Fruit fly (Drosophila melanogaster): ENCODE results near the gene CG5078.

The CG5078 gene

DNA sequence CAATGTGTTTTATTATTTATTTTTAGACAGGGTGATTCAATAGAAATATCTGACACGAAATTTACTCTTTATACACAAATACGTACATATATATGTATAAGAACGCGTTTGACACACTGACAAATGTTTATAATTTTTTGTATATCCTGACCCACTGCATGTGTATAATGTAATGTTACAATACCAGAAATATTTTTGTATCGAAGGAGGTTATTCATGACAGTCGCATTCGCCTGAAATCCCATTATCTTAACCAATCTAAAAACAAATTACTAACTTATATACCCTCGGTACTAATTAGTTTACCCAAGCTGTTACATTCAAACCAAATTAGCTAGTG, 11.6 kb upstream of the CG5078 start (continued):
- TF ChIP-seq amos (GFP tag; IDR thresholded peaks at IDR 0.05; ENCODE audit: partially characterized antibody): no peak
- peak; percentile 3 for TF ChIP-seq CG7786 (GFP tag; optimal IDR thresholded peaks at IDR 0.05)
- TF ChIP-seq CG9727 (GFP tag; optimal IDR thresholded peaks at IDR 0.05): peak; percentile 34
- TF ChIP-seq CG9609 (GFP tag; optimal IDR thresholded peaks at IDR 0.05): no peak
- no peak for TF ChIP-seq CG5180 (GFP tag; optimal IDR thresholded peaks at IDR 0.05)
- TF ChIP-seq CG11696 (GFP tag; IDR thresholded peaks at IDR 0.05): peak; percentile 63; the same call in 1 of the 2 replicates
- TF ChIP-seq stwl (tag; optimal IDR thresholded peaks at IDR 0.05): peak; percentile 12
- TF ChIP-seq disco-r (GFP tag; optimal IDR thresholded peaks at IDR 0.05): no peak
- no peak for TF ChIP-seq Chrac-16 (GFP tag; optimal IDR thresholded peaks at IDR 0.05)
- TF ChIP-seq CG14441 (GFP tag; IDR thresholded peaks at IDR 0.05): no peak
- TF ChIP-seq CG11723 (GFP tag; optimal IDR thresholded peaks at IDR 0.05): no peak
- no peak for TF ChIP-seq CG2202 (tag; optimal IDR thresholded peaks at IDR 0.05)
- no peak for TF ChIP-seq CG6854 (GFP tag; optimal IDR thresholded peaks at IDR 0.05)

DNA sequence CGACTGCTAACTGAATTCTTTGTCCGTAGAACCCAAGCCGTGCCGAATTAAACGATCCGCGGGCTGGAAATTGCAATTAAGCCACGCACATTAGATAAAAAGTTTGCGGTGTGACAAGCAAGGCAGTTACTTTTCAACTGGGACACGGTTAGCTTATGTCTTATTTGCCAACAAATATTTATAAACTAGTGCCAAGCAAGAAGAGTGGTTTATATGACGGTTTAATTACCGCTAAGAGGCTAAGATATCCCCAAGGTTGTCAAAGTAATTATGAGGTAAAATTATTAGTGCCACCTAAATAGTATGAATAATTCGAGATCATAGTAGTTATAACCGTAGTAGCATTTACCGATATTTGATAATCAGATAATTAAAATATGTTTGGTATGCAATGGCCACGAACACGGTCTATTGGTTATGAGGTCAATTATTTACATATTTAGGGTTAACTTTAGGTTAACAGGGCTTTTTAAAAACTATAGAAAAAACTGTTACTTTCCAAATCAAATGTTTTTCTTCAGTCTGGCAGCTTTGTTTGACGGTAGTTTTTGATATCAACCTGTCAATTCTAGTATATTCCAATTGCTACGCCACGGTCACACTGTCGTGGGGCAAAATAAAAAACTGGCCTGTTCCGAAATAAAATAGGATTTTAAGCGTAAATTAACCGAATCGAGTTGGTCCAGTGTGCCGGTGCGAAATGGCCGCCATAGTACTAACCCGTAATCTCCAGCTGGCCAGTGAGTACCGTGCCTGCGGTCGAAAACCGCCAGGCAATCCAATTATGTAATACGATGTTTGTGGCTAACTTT, 10.8 kb upstream of the CG5078 start, which contains the start of gene ZnT77C:
Gene ZnT77C (minus strand): TSS at position 142 of the 812 bp plus-strand sequence.
- TF ChIP-seq Deaf1 (tag; optimal IDR thresholded peaks at IDR 0.05) (no peak), CG30020 (tag; optimal IDR thresholded peaks at IDR 0.05) (peak; percentile 4), trem (tag; optimal IDR thresholded peaks at IDR 0.05) (peak; percentile 73), sens (GFP tag) (peak; percentile 70), ase (GFP tag; IDR thresholded peaks at IDR 0.05) (no peak), grau (tag; optimal IDR thresholded peaks at IDR 0.05) (no peak), eve (GFP tag; optimal IDR thresholded peaks at IDR 0.05) (no peak), CG9797 (GFP tag; optimal IDR thresholded peaks at IDR 0.05) (peak; percentile 68), Atf6 (GFP tag; IDR thresholded peaks at IDR 0.05) (no peak), dysf (GFP tag; IDR thresholded peaks at IDR 0.05) (no peak), CG34422 (GFP tag; IDR thresholded peaks at IDR 0.05) (0 out of 3 replicates have a peak, but pooled peaks have one; percentile 14), CG1024 (GFP tag; IDR thresholded peaks at IDR 0.05) (no peak), CG2875 (GFP tag; optimal IDR thresholded peaks at IDR 0.05) (no peak), MBD-R2 (GFP tag; IDR thresholded peaks at IDR 0.05) (peak; percentile 60), Sry-δ (GFP tag; optimal IDR thresholded peaks at IDR 0.05) (peak; percentile 5), Gsc (GFP tag; IDR thresholded peaks at IDR 0.05) (no peak), Lhr (GFP tag; optimal IDR thresholded peaks at IDR 0.05) (peak; percentile 79), kni (GFP tag; optimal IDR thresholded peaks at IDR 0.05) (no peak), CG3847 (GFP tag; IDR thresholded peaks at IDR 0.05) (peak; percentile 39; the same call in 1 of the 2 replicates), CG8478 (optimal IDR thresholded peaks at IDR 0.05) (no peak), CG11504 (tag; optimal IDR thresholded peaks at IDR 0.05) (peak; percentile 57), ken (GFP tag; IDR thresholded peaks at IDR 0.05) (no peak), Myb (GFP tag; optimal IDR thresholded peaks at IDR 0.05) (peak; percentile 98), CG8765 (GFP tag; IDR thresholded peaks at IDR 0.05) (no peak), wek (GFP tag; optimal IDR thresholded peaks at IDR 0.05) (no peak), Ets97D (GFP tag; optimal IDR thresholded peaks at IDR 0.05) (peak; percentile 29), CG15514 (GFP tag; optimal IDR thresholded peaks at IDR 0.05) (peak; percentile 3), corto (GFP tag; optimal IDR thresholded peaks at IDR 0.05) (no peak), Eip74EF (GFP tag; optimal IDR thresholded peaks at IDR 0.05) (no peak), Jarid2 (GFP tag; optimal IDR thresholded peaks at IDR 0.05) (no peak), CG6272 (GFP tag; IDR thresholded peaks at IDR 0.05) (no peak), CG10267 (tag; optimal IDR thresholded peaks at IDR 0.05) (peak; percentile 33), Sin3A (optimal IDR thresholded peaks at IDR 0.05) (peak; percentile 31), CG9727 (GFP tag; optimal IDR thresholded peaks at IDR 0.05) (no peak), CG12236 (GFP tag; optimal IDR thresholded peaks at IDR 0.05) (no peak), Med (GFP tag) (peak; percentile 32), CG17912 (GFP tag; optimal IDR thresholded peaks at IDR 0.05) (no peak), row (GFP tag; IDR thresholded peaks at IDR 0.05) (peak; percentile 48)
